Worm (Caenorhabditis elegans) whole organism, young adult: ENCODE measurements around the gene gst-6.
"Not testable (repeated sequence)": the region's sequence is repeated elsewhere in the genome, so short reads cannot be mapped to it uniquely, and the experiment has no call there.

ENCODE experiments used
- F10E7.11 ChIP-seq: sonication (generic microtip); optimal IDR thresholded peaks from 2 replicates; lab custom pipeline; 2017; ENCODE audit warnings: mild to moderate bottlenecking, missing genetic modification characterization, moderate library complexity, missing compliant biosample characterization
- F33H1.4 ChIP-seq: fragments of 200-800 bp; sonication (Bioruptor generic); IDR thresholded peaks from 2 replicates; pipeline ENCODE4 v1.3.6; 2022; ENCODE audit warnings: missing genetic modification reagents, missing genetic modification characterization, missing compliant biosample characterization
- F57A8.1 ChIP-seq: fragments of 200-800 bp; sonication (Bioruptor generic); optimal IDR thresholded peaks from 2 replicates; lab custom pipeline; 2018; ENCODE audit warnings: mild to moderate bottlenecking, missing genetic modification characterization, moderate library complexity, missing compliant biosample characterization
- K11D2.4 ChIP-seq: fragments of 200-800 bp; sonication (Bioruptor generic); IDR thresholded peaks from 2 replicates; pipeline ENCODE4 v1.3.6; 2022; ENCODE audit warnings: missing genetic modification reagents, missing genetic modification characterization, missing compliant biosample characterization
- T07F8.4 ChIP-seq: sonication (generic microtip); optimal IDR thresholded peaks from 2 replicates; lab custom pipeline; 2016; ENCODE audit warnings: mild to moderate bottlenecking, missing genetic modification characterization, moderate library complexity, missing compliant biosample characterization
- Y56A3A.18 ChIP-seq: fragments of 200-800 bp; sonication (Bioruptor generic); IDR thresholded peaks from 2 replicates; pipeline ENCODE4 v1.3.6; 2022; ENCODE audit warnings: missing genetic modification reagents, missing genetic modification characterization, missing compliant biosample characterization
- ZK185.1 ChIP-seq: sonication (generic microtip); optimal IDR thresholded peaks from 2 replicates; lab custom pipeline; 2016; ENCODE audit warnings: mild to moderate bottlenecking, missing genetic modification characterization, missing compliant biosample characterization; ENCODE audit not compliant: poor library complexity, severe bottlenecking
- akir-1 ChIP-seq: fragments of 200-800 bp; sonication (Bioruptor generic); optimal IDR thresholded peaks from 2 replicates; lab custom pipeline; 2018; ENCODE audit warnings: mild to moderate bottlenecking, missing genetic modification characterization, moderate library complexity, missing compliant biosample characterization
- ama-1 ChIP-seq, 3 experiments: fragments of 150-350 bp in 1 of 3; sonication (generic microtip) in 2 of 3; optimal IDR thresholded peaks; 2 replicates each; lab custom pipeline; 2014 to 2018; ENCODE audit warnings: missing biosample characterization in 2 of 3, missing genetic modification characterization in 2 of 3, missing genetic modification reagents in 2 of 3
- atf-7 ChIP-seq: sonication (generic microtip); optimal IDR thresholded peaks from 2 replicates; lab custom pipeline; 2017; ENCODE audit warnings: mild to moderate bottlenecking, missing genetic modification characterization, missing compliant biosample characterization
- attf-6 ChIP-seq: fragments of 200-800 bp; sonication (Bioruptor generic); IDR thresholded peaks from 2 replicates; pipeline ENCODE4 v1.3.6; 2022; ENCODE audit warnings: missing genetic modification reagents, missing genetic modification characterization, missing compliant biosample characterization
- bed-2 ChIP-seq: fragments of 200-800 bp; sonication (Bioruptor generic); IDR thresholded peaks from 2 replicates; pipeline ENCODE4 v1.3.6; 2022; ENCODE audit warnings: missing genetic modification reagents, missing genetic modification characterization, missing compliant biosample characterization
- ceh-100 ChIP-seq: fragments of 200-800 bp; sonication (Bioruptor generic); IDR thresholded peaks from 2 replicates; pipeline ENCODE4 v1.3.6; 2022; ENCODE audit warnings: missing genetic modification reagents, missing genetic modification characterization, missing compliant biosample characterization
- ceh-91 ChIP-seq: fragments of 200-800 bp; sonication (Bioruptor generic); IDR thresholded peaks from 2 replicates; pipeline ENCODE4 v1.3.6; 2022; ENCODE audit warnings: missing genetic modification reagents, missing genetic modification characterization, missing compliant biosample characterization
- chd-7 ChIP-seq: sonication (generic microtip); optimal IDR thresholded peaks from 2 replicates; lab custom pipeline; 2016; ENCODE audit warnings: mild to moderate bottlenecking, missing genetic modification characterization, moderate library complexity, missing compliant biosample characterization
- dox-1 ChIP-seq: fragments of 200-800 bp; sonication (Bioruptor generic); IDR thresholded peaks from 2 replicates; pipeline ENCODE4 v1.3.6; 2022; ENCODE audit warnings: missing genetic modification reagents, missing genetic modification characterization, missing compliant biosample characterization
- dpff-1 ChIP-seq: sonication (generic microtip); optimal IDR thresholded peaks from 2 replicates; lab custom pipeline; 2017; ENCODE audit warnings: mild to moderate bottlenecking, missing genetic modification characterization, missing compliant biosample characterization
- dpl-1 ChIP-seq: fragments of 150-350 bp; optimal IDR thresholded peaks from 2 replicates; lab custom pipeline; 2014; ENCODE audit warnings: missing biosample characterization, missing genetic modification reagents, missing genetic modification characterization
- ekl-4 ChIP-seq: fragments of 200-800 bp; sonication (Bioruptor generic); IDR thresholded peaks from 2 replicates; pipeline ENCODE4 v1.3.6; 2022; ENCODE audit warnings: missing genetic modification reagents, missing genetic modification characterization, missing compliant biosample characterization
- hmg-20 ChIP-seq: fragments of 200-800 bp; sonication (Bioruptor generic); IDR thresholded peaks from 2 replicates; pipeline ENCODE4 v1.3.6; 2022; ENCODE audit warnings: missing genetic modification reagents, missing genetic modification characterization, missing compliant biosample characterization
- hsf-1 ChIP-seq: fragments of 200-800 bp; sonication (Bioruptor generic); IDR thresholded peaks from 2 replicates; pipeline ENCODE4 v1.3.6; 2022; ENCODE audit warnings: missing genetic modification reagents, missing genetic modification characterization, missing compliant biosample characterization
- let-607 ChIP-seq, 2 experiments: fragments of 200-800 bp in 1 of 2; sonication (Bioruptor generic) in 1 of 2; sonication (generic microtip) in 1 of 2; optimal IDR thresholded peaks; 2 replicates each; lab custom pipeline; 2016 to 2018; ENCODE audit warnings: mild to moderate bottlenecking in 2 of 2, missing compliant biosample characterization in 2 of 2, missing genetic modification characterization in 2 of 2, moderate library complexity in 2 of 2, missing genotype in 1 of 2
- lin-35 ChIP-seq, 3 experiments: fragments of 150-350 bp in 2 of 3; sonication (generic microtip) in 1 of 3; optimal IDR thresholded peaks; 2 replicates each; lab custom pipeline; 2014 to 2018; ENCODE audit warnings: missing biosample characterization in 3 of 3, missing genetic modification characterization in 3 of 3, missing genetic modification reagents in 3 of 3
- lir-1 ChIP-seq: fragments of 200-800 bp; sonication (Bioruptor generic); conservative IDR thresholded peaks from 2 replicates; pipeline ENCODE4 v1.3.6; 2022; ENCODE audit warnings: missing genetic modification reagents, missing genetic modification characterization, missing compliant biosample characterization
- madf-8 ChIP-seq: fragments of 200-800 bp; sonication (Bioruptor generic); conservative IDR thresholded peaks from 2 replicates; pipeline ENCODE4 v1.3.6; 2022; ENCODE audit warnings: missing genetic modification reagents, missing genetic modification characterization, missing compliant biosample characterization
- nfya-2 ChIP-seq: fragments of 200-800 bp; sonication (Bioruptor generic); IDR thresholded peaks from 2 replicates; pipeline ENCODE4 v1.3.6; 2022; ENCODE audit warnings: missing genetic modification reagents, missing genetic modification characterization, missing compliant biosample characterization
- nhr-120 ChIP-seq: fragments of 200-800 bp; sonication (Bioruptor generic); IDR thresholded peaks from 2 replicates; pipeline ENCODE4 v1.3.6; 2022; ENCODE audit warnings: missing genetic modification characterization, missing compliant biosample characterization
- nhr-179 ChIP-seq: sonication (generic microtip); optimal IDR thresholded peaks from 2 replicates; lab custom pipeline; 2016; ENCODE audit warnings: mild to moderate bottlenecking, missing genetic modification characterization, missing compliant biosample characterization
- nhr-27 ChIP-seq: fragments of 200-800 bp; sonication (Bioruptor generic); optimal IDR thresholded peaks from 2 replicates; lab custom pipeline; 2018; ENCODE audit warnings: mild to moderate bottlenecking, missing genetic modification characterization, moderate library complexity, missing compliant biosample characterization
- nhr-80 ChIP-seq: sonication (generic microtip); optimal IDR thresholded peaks from 2 replicates; lab custom pipeline; 2016; ENCODE audit warnings: missing genetic modification characterization, missing compliant biosample characterization
- pbrm-1 ChIP-seq: fragments of 200-800 bp; sonication (Bioruptor generic); IDR thresholded peaks from 2 replicates; pipeline ENCODE4 v1.3.6; 2022; ENCODE audit warnings: missing genetic modification reagents, missing genetic modification characterization, missing compliant biosample characterization
- sdz-38 ChIP-seq: sonication (generic microtip); optimal IDR thresholded peaks from 2 replicates; lab custom pipeline; 2016; ENCODE audit warnings: missing genotype, missing genetic modification characterization, missing compliant biosample characterization
- sea-2 ChIP-seq: fragments of 200-800 bp; sonication (Bioruptor generic); IDR thresholded peaks from 2 replicates; pipeline ENCODE4 v1.3.6; 2022; ENCODE audit warnings: missing genetic modification characterization, missing compliant biosample characterization
- snpc-1.3 ChIP-seq: sonication (generic microtip); optimal IDR thresholded peaks from 2 replicates; lab custom pipeline; 2017; ENCODE audit warnings: missing genetic modification characterization, mild to moderate bottlenecking, missing compliant biosample characterization, antibody characterized with exemption, moderate library complexity, missing genotype, missing genetic modification reagents; ENCODE audit not compliant: insufficient read depth
- snpc-3.4 ChIP-seq: sonication (generic microtip); optimal IDR thresholded peaks from 2 replicates; lab custom pipeline; 2017; ENCODE audit warnings: missing genetic modification characterization, mild to moderate bottlenecking, missing compliant biosample characterization, antibody characterized with exemption, moderate library complexity, missing genotype, missing genetic modification reagents
- snpc-4 ChIP-seq, 5 experiments: fragments of 150-350 bp in 1 of 5; sonication (generic microtip) in 4 of 5; optimal IDR thresholded peaks; 2 replicates each; lab custom pipeline; 2014 to 2018; ENCODE audit warnings: missing genetic modification characterization in 5 of 5, missing biosample characterization in 3 of 5, antibody characterized with exemption in 2 of 5, mild to moderate bottlenecking in 2 of 5, missing compliant biosample characterization in 2 of 5, missing genotype in 2 of 5, moderate library complexity in 2 of 5, missing genetic modification reagents in 1 of 5
- somi-1 ChIP-seq: fragments of 200-800 bp; sonication (Bioruptor generic); optimal IDR thresholded peaks from 2 replicates; lab custom pipeline; 2018; ENCODE audit warnings: mild to moderate bottlenecking, missing genetic modification characterization, missing compliant biosample characterization
- sptf-2 ChIP-seq: fragments of 200-800 bp; sonication (Bioruptor generic); optimal IDR thresholded peaks from 2 replicates; lab custom pipeline; 2018; ENCODE audit warnings: mild to moderate bottlenecking, missing genetic modification characterization, missing compliant biosample characterization
- tbx-9 ChIP-seq: sonication (generic microtip); optimal IDR thresholded peaks from 2 replicates; lab custom pipeline; 2016; ENCODE audit warnings: borderline replicate concordance, missing genetic modification characterization, inconsistent platforms, missing compliant biosample characterization
- unc-130 ChIP-seq: sonication (generic microtip); optimal IDR thresholded peaks from 2 replicates; lab custom pipeline; 2016; ENCODE audit warnings: missing genetic modification reagents, missing genetic modification characterization, missing compliant biosample characterization
- xnd-1 ChIP-seq: sonication (generic microtip); optimal IDR thresholded peaks from 2 replicates; lab custom pipeline; 2016; ENCODE audit warnings: missing genotype, missing genetic modification reagents, missing genetic modification characterization, missing compliant biosample characterization
- zim-3 ChIP-seq: sonication (generic microtip); optimal IDR thresholded peaks from 2 replicates; lab custom pipeline; 2017; ENCODE audit warnings: mild to moderate bottlenecking, missing genetic modification characterization, moderate library complexity, missing compliant biosample characterization
- ztf-25 ChIP-seq: fragments of 200-800 bp; sonication (Bioruptor generic); IDR thresholded peaks from 2 replicates; pipeline ENCODE4 v1.3.6; 2022; ENCODE audit warnings: missing genetic modification reagents, missing genetic modification characterization, missing compliant biosample characterization
- ztf-26 ChIP-seq: sonication (generic microtip); optimal IDR thresholded peaks from 2 replicates; lab custom pipeline; 2017; ENCODE audit warnings: missing genetic modification characterization, missing compliant biosample characterization
- ztf-28 ChIP-seq: fragments of 200-800 bp; sonication (Bioruptor generic); IDR thresholded peaks from 2 replicates; pipeline ENCODE4 v1.3.6; 2022; ENCODE audit warnings: missing genetic modification reagents, missing genetic modification characterization, missing compliant biosample characterization

Gene gst-6

ce11 chrII:4898529-4898928 is 18.8 kb downstream of the gst-6 start, which contains the start of gene msp-32:
Gene msp-32 (plus strand): TSS chrII:4898829.
- TF ChIP-seq T07F8.4; snpc-1.3 (tag; lab: Kevin White, UChicago); ceh-100 (GFP tag; lab: Robert Waterston, UW): not testable (repeated sequence)
- TF ChIP-seq, all 124 proteins: peak for 0; not testable (repeated sequence) for 124

- TF ChIP-seq dpff-1 (tag; lab: Kevin White, UChicago) (no peak), ZK185.1 (tag; lab: Kevin White, UChicago) (peak; percentile 37), sptf-2 (GFP tag; lab: Kevin White, UChicago) (no peak), let-607 (tag; optimal IDR thresholded peaks at IDR 0.05; lab: Kevin White, UChicago) (no peak), dpl-1 (GFP tag; lab: Kevin White, UChicago) (no peak), T07F8.4 (no peak), Y56A3A.18 (GFP tag; lab: Robert Waterston, UW) (no peak), F10E7.11 (tag; lab: Kevin White, UChicago) (no peak), ztf-25 (no peak), lin-35 (GFP tag; optimal IDR thresholded peaks at IDR 0.05; lab: Kevin White, UChicago) (peak in 1 of 3 experiments; percentile 58), unc-130 (GFP tag; lab: Kevin White, UChicago) (no peak), K11D2.4 (GFP tag; lab: Robert Waterston, UW) (no peak), nfya-2 (GFP tag; lab: Robert Waterston, UW) (no peak), ekl-4 (GFP tag; lab: Robert Waterston, UW) (peak; percentile 50), atf-7 (tag; lab: Kevin White, UChicago) (peak; percentile 46), F33H1.4 (GFP tag; lab: Robert Waterston, UW) (peak; percentile 6; the same call in 1 of the 2 replicates), madf-8 (GFP tag; lab: Robert Waterston, UW) (no peak), snpc-4 (GFP tag; optimal IDR thresholded peaks at IDR 0.05; lab: Kevin White, UChicago) (no peak), snpc-4 (tag; optimal IDR thresholded peaks at IDR 0.05; lab: Kevin White, UChicago) (peak in 2 of 4 experiments; percentile 23 to 50), xnd-1 (no peak), chd-7 (tag; lab: Kevin White, UChicago) (no peak), hsf-1 (GFP tag; lab: Robert Waterston, UW) (peak; percentile 66), nhr-80 (tag; lab: Kevin White, UChicago) (peak; percentile 17), ztf-26 (tag; lab: Kevin White, UChicago) (peak; percentile 37), bed-2 (GFP tag; lab: Robert Waterston, UW) (no peak), akir-1 (GFP tag; lab: Kevin White, UChicago) (no peak), nhr-120 (GFP tag; lab: Robert Waterston, UW) (no peak), hmg-20 (no peak), zim-3 (tag; lab: Kevin White, UChicago) (no peak), nhr-179 (tag; lab: Kevin White, UChicago) (no peak), ztf-28 (GFP tag; lab: Robert Waterston, UW) (no peak), somi-1 (GFP tag; lab: Kevin White, UChicago) (no peak), sea-2 (GFP tag; lab: Robert Waterston, UW) (no peak), nhr-27 (no peak), pbrm-1 (no peak), dox-1 (GFP tag; lab: Robert Waterston, UW) (no peak), lir-1 (GFP tag; lab: Robert Waterston, UW) (no peak), snpc-3.4 (no peak), ama-1 (optimal IDR thresholded peaks at IDR 0.05; lab: Kevin White, UChicago) (peak; percentile 64), ama-1 (GFP tag; optimal IDR thresholded peaks at IDR 0.05; lab: Kevin White, UChicago) (no peak), sdz-38 (tag; lab: Kevin White, UChicago) (no peak), ceh-91 (GFP tag; lab: Robert Waterston, UW) (no peak), F57A8.1 (GFP tag; lab: Kevin White, UChicago) (no peak), attf-6 (GFP tag; lab: Robert Waterston, UW) (no peak), tbx-9 (tag; lab: Kevin White, UChicago) (no peak)
Observed at ce11 chrII:4902035-4902434, 22.3 kb downstream of the gst-6 start, which contains the start of gene R05F9.9. Gene R05F9.9 (minus strand): TSS chrII:4902100.
